Worm (Caenorhabditis elegans): Measurements from ENCODE around the gene EEED8.18.
A peak's percentile ranks its signal among the peaks of the same experiment; 100 is the strongest.

Gene EEED8.18

DNA sequence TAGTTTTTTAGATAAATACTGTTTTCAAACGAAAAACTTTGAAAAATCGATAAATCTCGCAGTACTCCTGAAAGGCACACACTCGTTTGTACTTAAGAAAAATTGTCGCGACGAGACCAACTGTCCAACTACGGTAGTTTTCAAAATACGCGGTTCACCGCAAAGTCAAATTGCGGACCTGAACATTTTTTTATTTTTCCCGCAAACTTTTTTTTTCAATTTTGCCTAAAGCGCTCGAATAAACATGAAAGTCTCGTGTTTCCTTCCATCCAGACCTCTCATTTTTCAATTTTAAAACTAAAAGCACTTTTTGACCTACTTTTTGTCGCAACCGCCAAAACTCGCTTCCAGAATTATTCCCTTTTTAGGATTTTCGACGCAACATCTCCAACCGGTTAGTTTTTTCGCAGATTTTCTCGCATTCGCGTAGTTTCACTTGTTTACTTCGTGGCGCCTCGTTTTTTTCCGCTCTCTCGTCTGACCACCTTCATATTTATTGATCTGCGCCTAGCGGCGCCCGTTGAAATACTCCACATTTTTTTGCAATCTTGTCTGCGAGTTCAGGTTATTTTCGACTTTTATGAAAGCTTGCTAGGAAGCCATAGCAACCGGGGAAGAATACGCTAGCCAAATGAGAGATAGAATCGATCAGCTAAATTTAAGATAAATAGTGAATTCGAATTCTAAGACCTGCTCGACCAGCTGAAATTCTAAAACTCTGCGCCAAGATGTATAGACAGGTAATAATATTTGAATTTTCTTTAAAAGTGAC lies 34.8 kb downstream of the EEED8.18 start, which contains the start of gene prdx-2:
prdx-2 (plus strand) TSS at position 729 of the 772 bp plus-strand sequence.
- TF ChIP-seq snpc-4 (tag; optimal IDR thresholded peaks at IDR 0.05) (peak; percentile 15), ceh-28 (tag; optimal IDR thresholded peaks at IDR 0.05) (no peak), egl-5 (tag; optimal IDR thresholded peaks at IDR 0.05) (no peak), pha-4 (tag; optimal IDR thresholded peaks at IDR 0.05) (peak; percentile 63)

DNA sequence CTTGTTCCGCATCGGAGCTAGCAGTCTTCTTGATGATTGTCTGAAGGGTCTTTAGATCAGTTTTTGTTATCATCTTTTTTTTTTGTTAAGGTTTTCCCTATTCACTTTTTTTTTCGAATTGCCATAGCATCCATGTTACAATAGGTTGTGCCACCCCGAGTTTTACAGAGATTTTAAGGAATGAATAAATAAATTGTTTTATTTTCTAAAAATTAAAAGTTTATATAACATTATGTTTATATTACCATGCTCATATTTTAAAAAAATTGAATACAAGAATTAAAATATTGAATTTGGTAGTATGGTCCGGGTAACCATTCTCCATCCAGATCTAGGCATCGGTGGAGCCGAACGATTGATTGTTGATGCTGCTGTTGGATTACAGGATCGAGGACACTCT lies 37.4 kb downstream of the EEED8.18 start, which contains the start of gene algn-2:
algn-2 (plus strand) TSS at position 301 of the 400 bp plus-strand sequence.
- TF ChIP-seq elt-2 (tag; optimal IDR thresholded peaks at IDR 0.05) (peak; percentile 16), ztf-4 (tag; optimal IDR thresholded peaks at IDR 0.05) (no peak)

DNA sequence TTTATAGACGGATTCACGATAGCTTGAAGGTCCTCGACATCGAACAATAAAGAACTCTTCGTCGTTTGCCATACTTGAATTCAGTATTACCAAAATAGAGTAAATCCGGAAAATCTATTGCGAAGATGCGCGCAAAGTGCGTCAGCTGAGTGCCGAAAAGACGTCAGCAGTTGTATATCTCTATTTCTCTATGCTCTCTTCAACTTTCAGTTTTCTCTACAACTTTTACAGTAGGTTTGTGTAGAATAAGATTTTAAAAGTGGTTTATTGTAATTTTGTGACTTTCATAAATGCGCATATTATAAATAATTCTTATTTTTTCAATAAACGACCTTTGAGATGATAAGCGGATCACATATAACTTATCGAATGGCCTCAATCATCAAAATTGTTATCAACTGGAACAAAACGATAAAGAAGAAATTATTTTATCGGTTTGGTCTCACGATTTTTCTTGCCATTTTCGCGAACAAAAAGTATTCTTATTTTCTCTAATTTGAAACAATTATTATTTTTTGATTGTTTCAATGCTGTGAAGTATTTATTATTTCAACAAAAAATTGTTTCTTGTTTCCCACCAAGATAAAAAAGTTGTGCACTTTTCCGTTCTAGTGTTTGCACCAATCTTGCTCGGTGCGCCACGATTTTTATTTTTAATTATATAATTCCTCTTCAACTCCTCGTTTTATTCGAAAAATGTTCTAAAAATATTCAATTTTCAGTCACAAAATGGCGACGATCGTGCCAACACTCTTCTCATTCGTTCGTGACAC lies 38.9 kb downstream of the EEED8.18 start, which contains the start of the genes agt-2 and F09E5.3:
agt-2 (minus strand) TSS at position 553 of the 773 bp plus-strand sequence.
F09E5.3 (plus strand) TSS at position 723 of the 773 bp plus-strand sequence.
- TF ChIP-seq sea-2 (GFP tag; optimal IDR thresholded peaks at IDR 0.05) (no peak), ceh-16 (tag; optimal IDR thresholded peaks at IDR 0.05) (no peak), lsy-12 (tag; optimal IDR thresholded peaks at IDR 0.05) (peak; percentile 84), fkh-10 (GFP tag; optimal IDR thresholded peaks at IDR 0.05) (peak; percentile 74), mml-1 (tag; optimal IDR thresholded peaks at IDR 0.05) (no peak), ceh-9 (tag; optimal IDR thresholded peaks at IDR 0.05) (no peak), ztf-4 (tag; optimal IDR thresholded peaks at IDR 0.05) (peak; percentile 77), nhr-28 (tag; optimal IDR thresholded peaks at IDR 0.05) (no peak), lin-15B (tag; optimal IDR thresholded peaks at IDR 0.05) (peak; percentile 88), nhr-23 (tag; optimal IDR thresholded peaks at IDR 0.05) (peak; percentile 97), jun-1 (tag; optimal IDR thresholded peaks at IDR 0.05) (peak; percentile 71), pqm-1 (tag; optimal IDR thresholded peaks at IDR 0.05) (peak; percentile 71), lin-39 (tag; optimal IDR thresholded peaks at IDR 0.05) (peak; percentile 59), elt-3 (tag; optimal IDR thresholded peaks at IDR 0.05) (no peak), tbx-2 (tag; optimal IDR thresholded peaks at IDR 0.05) (peak; percentile 73), egl-5 (tag; optimal IDR thresholded peaks at IDR 0.05) (peak; percentile 23), ama-1 (optimal IDR thresholded peaks at IDR 0.05) (peak; percentile 77), nhr-77 (tag; optimal IDR thresholded peaks at IDR 0.05) (peak; percentile 4), mdl-1 (tag; optimal IDR thresholded peaks at IDR 0.05) (no peak), eor-1 (tag; optimal IDR thresholded peaks at IDR 0.05) (no peak), nfya-1 (tag; optimal IDR thresholded peaks at IDR 0.05; ENCODE audit: insufficient read depth) (peak; percentile 88), fkh-2 (tag; optimal IDR thresholded peaks at IDR 0.05) (no peak), egl-27 (tag; optimal IDR thresholded peaks at IDR 0.05) (no peak), ceh-82 (tag; optimal IDR thresholded peaks at IDR 0.05) (peak; percentile 36), nhr-43 (tag; optimal IDR thresholded peaks at IDR 0.05; ENCODE audit: poor library complexity, severe bottlenecking) (peak; percentile 89), daf-12 (tag; optimal IDR thresholded peaks at IDR 0.05) (no peak), aly-2 (tag; optimal IDR thresholded peaks at IDR 0.05) (no peak), R02D3.7 (tag; optimal IDR thresholded peaks at IDR 0.05) (peak; percentile 75), nhr-76 (tag; optimal IDR thresholded peaks at IDR 0.05) (no peak), hmg-11 (tag; optimal IDR thresholded peaks at IDR 0.05) (peak; percentile 84), unc-39 (tag; optimal IDR thresholded peaks at IDR 0.05) (no peak), ZK546.5 (tag; optimal IDR thresholded peaks at IDR 0.05) (no peak), nhr-25 (tag; optimal IDR thresholded peaks at IDR 0.05) (peak; percentile 95), ceh-28 (tag; optimal IDR thresholded peaks at IDR 0.05) (peak; percentile 79), zag-1 (tag; optimal IDR thresholded peaks at IDR 0.05) (peak; percentile 31), nhr-67 (tag; optimal IDR thresholded peaks at IDR 0.05) (no peak), nhr-237 (tag; optimal IDR thresholded peaks at IDR 0.05) (no peak), elt-2 (tag; optimal IDR thresholded peaks at IDR 0.05) (peak; percentile 92), skn-1 (tag; optimal IDR thresholded peaks at IDR 0.05) (peak; percentile 23), elt-1 (tag; optimal IDR thresholded peaks at IDR 0.05) (peak; percentile 42), nhr-11 (tag; optimal IDR thresholded peaks at IDR 0.05) (peak; percentile 81), nhr-12 (tag; optimal IDR thresholded peaks at IDR 0.05) (no peak), pha-4 (tag; optimal IDR thresholded peaks at IDR 0.05) (peak; percentile 97), snpc-4 (tag; optimal IDR thresholded peaks at IDR 0.05) (peak; percentile 88), fos-1 (tag; optimal IDR thresholded peaks at IDR 0.05) (no peak), ztf-11 (tag; optimal IDR thresholded peaks at IDR 0.05) (no peak)
